Worm (Caenorhabditis elegans): ENCODE results near the gene F26G1.9.
A peak's percentile ranks its signal among the peaks of the same experiment; 100 is the strongest.

The F26G1.9 gene

ce11 chrII:4761020-4761419 lies 12.8 kb downstream of the F26G1.9 start (continued):
- TF ChIP-seq lsy-2 (tag; optimal IDR thresholded peaks at IDR 0.05), result peak in 1 of 2 experiments; percentile 38

DNA sequence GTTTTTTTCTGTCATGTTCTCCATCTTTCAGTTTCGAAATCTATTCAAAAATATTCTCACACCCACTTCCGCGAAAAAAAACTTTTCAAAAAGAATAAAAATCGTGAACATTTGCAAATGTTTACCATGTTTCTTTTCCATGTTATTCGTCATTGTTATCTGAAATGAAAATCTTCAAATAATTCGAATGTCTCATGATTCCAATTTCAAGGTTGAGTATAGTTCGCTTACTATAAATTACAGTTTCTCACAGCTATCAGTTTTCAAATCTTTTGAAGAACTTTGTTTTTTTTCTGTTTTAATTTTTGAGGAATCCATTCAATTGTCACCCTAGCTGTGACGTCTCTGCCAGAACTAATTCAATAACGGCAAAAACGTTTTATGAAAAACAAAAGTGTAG lies 14.0 kb downstream of the F26G1.9 start:
- TF ChIP-seq C04F5.9 (tag; optimal IDR thresholded peaks at IDR 0.05) (no peak), aly-2 (tag; optimal IDR thresholded peaks at IDR 0.05) (no peak), nhr-85 (tag) (peak; percentile 91), nhr-20 (tag; optimal IDR thresholded peaks at IDR 0.05) (peak; percentile 50), ceh-90 (tag; optimal IDR thresholded peaks at IDR 0.05) (no peak), Y116A8C.19 (tag; optimal IDR thresholded peaks at IDR 0.05; ENCODE audit: borderline replicate concordance) (no peak), lin-14 (GFP tag; optimal IDR thresholded peaks at IDR 0.05) (peak; percentile 53), tlp-1 (tag; optimal IDR thresholded peaks at IDR 0.05) (no peak), ceh-88 (GFP tag; IDR thresholded peaks at IDR 0.05) (no peak), ceh-63 (GFP tag; optimal IDR thresholded peaks at IDR 0.05) (no peak), blmp-1 (tag; optimal IDR thresholded peaks at IDR 0.05) (no peak), elt-3 (tag; optimal IDR thresholded peaks at IDR 0.05) (no peak), nhr-71 (tag; optimal IDR thresholded peaks at IDR 0.05) (peak; percentile 13), sup-37 (GFP tag; optimal IDR thresholded peaks at IDR 0.05) (no peak), sptf-1 (tag; optimal IDR thresholded peaks at IDR 0.05) (no peak), unc-130 (tag; optimal IDR thresholded peaks at IDR 0.05) (no peak)

DNA sequence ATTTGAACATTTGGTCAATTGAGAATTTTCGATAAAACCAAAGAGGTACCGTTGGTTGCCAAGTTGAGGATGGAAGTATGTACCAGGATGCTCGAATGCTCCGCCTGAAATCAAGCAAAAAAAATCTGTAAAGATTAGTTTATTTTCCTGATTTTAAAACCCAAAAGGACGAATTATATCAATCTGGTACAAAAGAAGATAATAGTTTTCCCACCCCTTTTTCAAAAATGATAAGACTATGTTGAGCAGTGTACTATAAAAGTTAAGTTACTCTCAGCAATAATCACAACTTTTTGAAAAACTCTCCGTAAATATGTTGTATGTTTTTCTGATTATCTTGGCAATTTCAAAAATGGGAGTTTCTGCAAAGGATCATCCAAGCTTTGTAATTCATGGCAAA lies 15.3 kb downstream of the F26G1.9 start, which contains the start of gene F26G1.3:
Gene F26G1.3, plus strand, starts transcription at position 301 of the 400 bp plus-strand sequence.
- TF ChIP-seq aly-2 (tag; optimal IDR thresholded peaks at IDR 0.05) (no peak), ama-1 (optimal IDR thresholded peaks at IDR 0.05) (no peak), irx-1 (tag; optimal IDR thresholded peaks at IDR 0.05) (no peak), ztf-4 (tag; optimal IDR thresholded peaks at IDR 0.05) (no peak), zag-1 (tag; optimal IDR thresholded peaks at IDR 0.05) (no peak), ztf-11 (tag; optimal IDR thresholded peaks at IDR 0.05) (no peak), lir-3 (tag; optimal IDR thresholded peaks at IDR 0.05; ENCODE audit: poor library complexity) (no peak), nhr-84 (tag; optimal IDR thresholded peaks at IDR 0.05) (no peak)

- TF ChIP-seq jun-1 (tag; optimal IDR thresholded peaks at IDR 0.05) (no peak), lsy-2 (tag; optimal IDR thresholded peaks at IDR 0.05) (no peak), elt-3 (tag; optimal IDR thresholded peaks at IDR 0.05) (no peak), zip-4 (GFP tag; optimal IDR thresholded peaks at IDR 0.05) (no peak), mdl-1 (tag; optimal IDR thresholded peaks at IDR 0.05) (no peak), hlh-17 (GFP tag; optimal IDR thresholded peaks at IDR 0.05; ENCODE audit: borderline replicate concordance) (no peak), skn-1 (tag; optimal IDR thresholded peaks at IDR 0.05) (no peak), zag-1 (tag; optimal IDR thresholded peaks at IDR 0.05) (no peak), irx-1 (tag; optimal IDR thresholded peaks at IDR 0.05) (no peak), mab-9 (GFP tag; IDR thresholded peaks at IDR 0.05) (no peak), grh-1 (GFP tag; IDR thresholded peaks at IDR 0.05) (no peak), tbx-2 (tag; optimal IDR thresholded peaks at IDR 0.05) (no peak), fkh-10 (GFP tag; optimal IDR thresholded peaks at IDR 0.05) (no peak), ceh-90 (tag; optimal IDR thresholded peaks at IDR 0.05) (no peak), nhr-28 (tag; optimal IDR thresholded peaks at IDR 0.05) (no peak), nhr-71 (tag; optimal IDR thresholded peaks at IDR 0.05) (no peak), egl-27 (tag; optimal IDR thresholded peaks at IDR 0.05) (no peak), hlh-4 (tag; optimal IDR thresholded peaks at IDR 0.05) (no peak), F16B12.6 (tag; optimal IDR thresholded peaks at IDR 0.05) (no peak)
Measured at ce11 chrII:4756751-4757150, 17.0 kb downstream of the F26G1.9 start, which contains the start of gene C27D9.2. Gene C27D9.2 (minus strand): TSS chrII:4756851.
